Fruit fly (Drosophila melanogaster): Measurements from ENCODE around the gene bcn92.

bcn92 gene

DNA sequence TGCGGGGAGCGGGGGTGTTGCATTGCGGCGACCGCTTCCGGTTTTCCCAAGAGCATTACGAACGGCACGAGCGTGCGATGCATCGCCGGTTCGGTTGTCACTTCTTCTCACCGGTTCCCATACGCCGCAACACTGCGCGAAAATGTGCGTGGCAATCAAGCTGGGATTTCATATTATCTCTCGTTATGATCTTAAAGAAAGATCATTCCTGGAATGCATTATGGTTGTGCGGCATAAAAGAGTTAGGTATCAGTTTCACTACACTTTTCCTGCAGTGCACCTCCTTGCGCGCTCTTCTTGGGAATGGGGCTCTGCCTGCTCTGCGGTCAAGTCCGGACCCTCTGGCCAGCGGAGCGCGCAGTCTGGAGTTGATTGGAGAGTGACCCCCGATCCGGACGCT, 16.7 kb upstream of the bcn92 start (continued):
- TF ChIP-seq Hmx (GFP tag; optimal IDR thresholded peaks at IDR 0.05) (no peak), CG6813 (GFP tag; optimal IDR thresholded peaks at IDR 0.05) (no peak), CG5953 (GFP tag; IDR thresholded peaks at IDR 0.05) (peak; percentile 78), Optix (GFP tag; IDR thresholded peaks at IDR 0.05) (peak; percentile 65; the same call in 2 of the 3 replicates), CG4854 (GFP tag; optimal IDR thresholded peaks at IDR 0.05) (no peak), tll (GFP tag; optimal IDR thresholded peaks at IDR 0.05) (no peak), Doc2 (GFP tag; IDR thresholded peaks at IDR 0.05) (no peak), Ptx1 (GFP tag; IDR thresholded peaks at IDR 0.05) (0 out of 2 replicates have a peak, but pooled peaks have one; percentile 14), abd-A (tag; optimal IDR thresholded peaks at IDR 0.05) (no peak), Rx (GFP tag; IDR thresholded peaks at IDR 0.05) (no peak), CG13287 (GFP tag; IDR thresholded peaks at IDR 0.05; ENCODE audit: partially characterized antibody) (no peak), maf-S (GFP tag; optimal IDR thresholded peaks at IDR 0.05) (no peak), CG12219 (GFP tag; optimal IDR thresholded peaks at IDR 0.05) (no peak), CG34376 (GFP tag; optimal IDR thresholded peaks at IDR 0.05) (no peak), Sox102F (GFP tag; optimal IDR thresholded peaks at IDR 0.05) (peak; percentile 71), NFAT (GFP tag; IDR thresholded peaks at IDR 0.05) (no peak), Nf-YA (GFP tag; IDR thresholded peaks at IDR 0.05) (peak; percentile 47; the same call in 1 of the 2 replicates), dimm (GFP tag; IDR thresholded peaks at IDR 0.05) (peak; percentile 43; the same call in 1 of the 2 replicates), CG4424 (GFP tag; optimal IDR thresholded peaks at IDR 0.05) (peak; percentile 47), CG14014 (GFP tag; IDR thresholded peaks at IDR 0.05) (no peak), gsb-n (tag; optimal IDR thresholded peaks at IDR 0.05) (peak; percentile 18), Hey (tag; optimal IDR thresholded peaks at IDR 0.05) (no peak), Trl (optimal IDR thresholded peaks at IDR 0.05) (no peak), Trl (GFP tag; optimal IDR thresholded peaks at IDR 0.05) (no peak), Vsx1 (GFP tag; optimal IDR thresholded peaks at IDR 0.05) (no peak), pan (optimal IDR thresholded peaks at IDR 0.05) (no peak), pan (GFP tag; optimal IDR thresholded peaks at IDR 0.05 in 1 of 2, IDR thresholded peaks at IDR 0.05 in 1 of 2) (peak in 1 of 2 experiments; percentile 47), zen (tag; optimal IDR thresholded peaks at IDR 0.05) (no peak), Hr78 (GFP tag; optimal IDR thresholded peaks at IDR 0.05) (no peak), toy (GFP tag; IDR thresholded peaks at IDR 0.05) (no peak), yki (optimal IDR thresholded peaks at IDR 0.05) (no peak), pb (GFP tag; optimal IDR thresholded peaks at IDR 0.05) (no peak), Aef1 (GFP tag; IDR thresholded peaks at IDR 0.05) (0 out of 3 replicates have a peak, but pooled peaks have one; percentile 10), salm (tag; optimal IDR thresholded peaks at IDR 0.05) (no peak), CG6791 (GFP tag; IDR thresholded peaks at IDR 0.05; ENCODE audit: partially characterized antibody) (no peak), D19A (tag; optimal IDR thresholded peaks at IDR 0.05) (no peak), H2.0 (GFP tag; IDR thresholded peaks at IDR 0.05) (peak; percentile 49), stwl (tag; optimal IDR thresholded peaks at IDR 0.05) (no peak), CG4617 (GFP tag; optimal IDR thresholded peaks at IDR 0.05; ENCODE audit: borderline replicate concordance) (no peak), sisA (GFP tag; IDR thresholded peaks at IDR 0.05) (peak; percentile 80), sima (GFP tag; optimal IDR thresholded peaks at IDR 0.05) (no peak), CG30403 (GFP tag; optimal IDR thresholded peaks at IDR 0.05) (peak; percentile 43), Awh (GFP tag; IDR thresholded peaks at IDR 0.05) (peak; percentile 69), CG9876 (GFP tag; optimal IDR thresholded peaks at IDR 0.05) (no peak), ara (GFP tag; IDR thresholded peaks at IDR 0.05) (no peak), dpn (GFP tag; optimal IDR thresholded peaks at IDR 0.05) (peak in 1 of 2 experiments; percentile 10), CG11456 (GFP tag; IDR thresholded peaks at IDR 0.05) (no peak), dysf (GFP tag; IDR thresholded peaks at IDR 0.05) (peak; percentile 45; the same call in 2 of the 3 replicates), Fer2 (tag; optimal IDR thresholded peaks at IDR 0.05) (no peak), CG17612 (GFP tag; IDR thresholded peaks at IDR 0.05) (no peak), B-H1 (GFP tag; IDR thresholded peaks at IDR 0.05) (peak; percentile 37; the same call in 2 of the 3 replicates), stc (GFP tag; IDR thresholded peaks at IDR 0.05) (peak; percentile 43; the same call in 1 of the 2 replicates)

Measured in whole organism, embryonic.